Fruit fly (Drosophila melanogaster) whole organism, pupa: ENCODE measurements around the gene sphinx2.

Experiments
- CG10348 ChIP-seq: fragments of 200-800 bp; sonication (Bioruptor generic); IDR thresholded peaks from 2 replicates; pipeline ENCODE4 v1.3.6; 2022; ENCODE audit warnings: missing biosample characterization, missing genetic modification characterization
- CG12605 ChIP-seq: fragments of 200-800 bp; sonication (Bioruptor generic); IDR thresholded peaks from 2 replicates; pipeline ENCODE4 v1.3.6; 2022; ENCODE audit warnings: missing biosample characterization, missing genetic modification characterization
- CG13204 ChIP-seq: fragments of 200-800 bp; sonication (Bioruptor generic); optimal IDR thresholded peaks from 2 replicates; lab custom pipeline; 2018; ENCODE audit warnings: missing biosample characterization, mild to moderate bottlenecking, missing genetic modification characterization, moderate library complexity
- CG14655 ChIP-seq: fragments of 200-800 bp; sonication (Bioruptor generic); optimal IDR thresholded peaks from 3 replicates; lab custom pipeline; 2017; ENCODE audit warnings: mild to moderate bottlenecking, missing biosample characterization, missing genetic modification reagents, missing genetic modification characterization
- CG15710 ChIP-seq: fragments of 200-800 bp; sonication (Bioruptor generic); optimal IDR thresholded peaks from 2 replicates; lab custom pipeline; 2018; ENCODE audit warnings: missing biosample characterization, mild to moderate bottlenecking, missing genetic modification characterization, moderate library complexity
- CG17806 ChIP-seq: fragments of 200-800 bp; sonication (Bioruptor generic); optimal IDR thresholded peaks from 2 replicates; lab custom pipeline; 2018; ENCODE audit warnings: missing biosample characterization, mild to moderate bottlenecking, missing genetic modification characterization, moderate library complexity
- CG32121 ChIP-seq: fragments of 200-800 bp; sonication (Bioruptor generic); IDR thresholded peaks from 2 replicates; pipeline ENCODE4 v1.3.6; 2022; ENCODE audit warnings: missing biosample characterization, missing genetic modification characterization
- CG34367 ChIP-seq: fragments of 200-800 bp; sonication (Bioruptor generic); optimal IDR thresholded peaks from 2 replicates; lab custom pipeline; 2018; ENCODE audit warnings: missing biosample characterization, mild to moderate bottlenecking, missing genetic modification characterization
- CG4496 ChIP-seq: fragments of 200-800 bp; sonication (Bioruptor generic); IDR thresholded peaks from 3 replicates; pipeline ENCODE4 v1.3.6; 2022; ENCODE audit warnings: missing biosample characterization, missing genetic modification characterization
- CG8159 ChIP-seq: fragments of 200-800 bp; sonication (Bioruptor generic); optimal IDR thresholded peaks from 3 replicates; lab custom pipeline; 2018; ENCODE audit warnings: missing biosample characterization, mild to moderate bottlenecking, missing genetic modification characterization, moderate library complexity
- CG8301 ChIP-seq: fragments of 200-800 bp; sonication (Bioruptor generic); optimal IDR thresholded peaks from 2 replicates; lab custom pipeline; 2018; ENCODE audit warnings: missing biosample characterization, mild to moderate bottlenecking, missing genetic modification characterization
- CG9948 ChIP-seq: fragments of 200-800 bp; sonication (Bioruptor generic); optimal IDR thresholded peaks from 2 replicates; lab custom pipeline; 2018; ENCODE audit warnings: missing biosample characterization, mild to moderate bottlenecking, missing genetic modification characterization, moderate library complexity
- D1 ChIP-seq: fragments of 200-800 bp; sonication (Bioruptor generic); optimal IDR thresholded peaks from 2 replicates; lab custom pipeline; 2018; ENCODE audit warnings: missing biosample characterization, mild to moderate bottlenecking, missing genetic modification characterization, moderate library complexity
- EcR ChIP-seq: fragments of 200-800 bp; sonication (Bioruptor generic); optimal IDR thresholded peaks from 3 replicates; lab custom pipeline; 2019; ENCODE audit warnings: missing biosample characterization, missing genetic modification characterization, mild to moderate bottlenecking, moderate library complexity, missing genetic modification reagents
- Ets98B ChIP-seq: fragments of 200-800 bp; sonication (Bioruptor generic); IDR thresholded peaks from 2 replicates; pipeline ENCODE4 v1.3.6; 2022; ENCODE audit warnings: missing biosample characterization, missing genetic modification characterization
- Pif1A ChIP-seq: fragments of 200-800 bp; sonication (Bioruptor generic); optimal IDR thresholded peaks from 3 replicates; lab custom pipeline; 2016; ENCODE audit warnings: missing biosample characterization, missing genetic modification characterization
- Pif1B ChIP-seq: fragments of 200-800 bp; sonication (Bioruptor generic); optimal IDR thresholded peaks from 3 replicates; lab custom pipeline; 2016; ENCODE audit warnings: missing biosample characterization, missing genetic modification characterization
- Snoo ChIP-seq: fragments of 200-800 bp; sonication (Bioruptor generic); optimal IDR thresholded peaks from 3 replicates; lab custom pipeline; 2017; ENCODE audit warnings: missing biosample characterization, mild to moderate bottlenecking, missing genetic modification characterization, inconsistent platforms
- fd96Ca ChIP-seq: fragments of 200-800 bp; sonication (Bioruptor generic); IDR thresholded peaks from 3 replicates; pipeline ENCODE4 v1.3.6; 2022; ENCODE audit warnings: missing biosample characterization, missing genetic modification characterization
- gl ChIP-seq: fragments of 200-800 bp; sonication (Bioruptor generic); optimal IDR thresholded peaks from 2 replicates; lab custom pipeline; 2018; ENCODE audit warnings: missing biosample characterization, mild to moderate bottlenecking, missing genetic modification characterization
- rn ChIP-seq: fragments of 200-800 bp; sonication (Bioruptor generic); IDR thresholded peaks from 2 replicates; pipeline ENCODE4 v1.3.6; 2022; ENCODE audit warnings: missing biosample characterization, missing genetic modification characterization

Gene sphinx2

DNA sequence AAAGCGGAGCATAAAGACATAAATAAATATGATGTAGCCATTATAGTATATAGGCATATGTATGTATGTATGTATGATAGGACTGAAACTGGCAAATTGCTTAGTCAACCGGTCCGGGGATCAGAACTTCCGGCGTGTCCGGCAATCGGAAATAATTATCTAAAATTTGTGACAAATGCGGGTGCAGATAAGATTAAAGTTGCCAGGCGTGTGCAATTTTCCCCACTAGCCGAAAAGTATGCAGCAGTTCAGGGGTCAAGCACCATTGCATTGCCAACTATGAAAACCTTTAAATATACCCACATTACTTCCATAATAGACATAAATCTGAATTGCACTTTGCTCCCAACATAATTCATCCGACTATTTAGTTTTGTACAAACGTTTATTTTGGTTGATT lies 8.3 kb downstream of the sphinx2 start:
- TF ChIP-seq CG13204 (GFP tag; lab: Kevin White, UChicago): no peak
- TF ChIP-seq gl (tag; lab: Kevin White, UChicago): no peak
- no peak for TF ChIP-seq CG32121
- no peak for TF ChIP-seq CG10348
- TF ChIP-seq CG8301 (tag; lab: Kevin White, UChicago): no peak
- TF ChIP-seq CG4496 (GFP tag; lab: Robert Waterston, UW): no peak
- no peak for TF ChIP-seq CG9948
- no peak for TF ChIP-seq CG34367 (tag; lab: Kevin White, UChicago)
- no peak for TF ChIP-seq CG8159 (tag; lab: Kevin White, UChicago)
- no peak for TF ChIP-seq Ets98B
- no peak for TF ChIP-seq CG17806 (tag; lab: Kevin White, UChicago)
- TF ChIP-seq Pif1A (GFP tag; lab: Kevin White, UChicago): no peak
- no peak for TF ChIP-seq rn
- no peak for TF ChIP-seq Snoo (tag; lab: Kevin White, UChicago)
- TF ChIP-seq CG14655 (GFP tag; lab: Kevin White, UChicago): no peak
- no peak for TF ChIP-seq CG12605 (GFP tag; lab: Robert Waterston, UW)
- TF ChIP-seq CG15710: no peak
- TF ChIP-seq Pif1B (GFP tag; lab: Kevin White, UChicago): no peak
- no peak for TF ChIP-seq D1 (tag; lab: Kevin White, UChicago)
- no peak for TF ChIP-seq EcR (GFP tag; lab: Kevin White, UChicago)

dm6 chr3L:7423517-7423916 lies 17.0 kb downstream of the sphinx2 start, which contains the start of gene CG42458:
Gene CG42458, plus strand, starts transcription at chr3L:7423827.
- no peak for TF ChIP-seq CG10348
- 0 out of 2 replicates have a peak, but pooled peaks have one; percentile 37 for TF ChIP-seq Ets98B
- TF ChIP-seq Pif1A (GFP tag; lab: Kevin White, UChicago): no peak
- TF ChIP-seq fd96Ca: no peak
- TF ChIP-seq CG4496 (GFP tag; lab: Robert Waterston, UW): peak; percentile 64; the same call in 1 of the 3 replicates

DNA sequence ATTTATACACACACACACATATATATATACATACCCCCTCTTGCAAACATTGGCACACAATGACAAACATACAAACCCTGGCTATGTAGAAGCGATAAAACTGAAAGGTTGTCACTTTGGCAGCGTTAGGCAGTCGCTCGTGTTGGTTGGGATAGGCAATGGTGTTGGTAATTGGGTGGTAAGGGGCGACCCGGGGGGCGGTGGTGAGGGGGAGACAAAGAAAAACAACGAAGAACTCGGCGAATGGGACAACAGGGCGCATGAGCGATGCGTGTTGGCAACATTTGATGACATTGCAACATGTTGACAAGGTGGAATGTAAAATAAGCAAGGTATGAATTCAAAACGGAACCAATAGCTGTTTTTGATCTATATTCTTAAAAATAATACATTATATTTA lies 18.0 kb downstream of the sphinx2 start:
- TF ChIP-seq EcR (GFP tag; lab: Kevin White, UChicago) (no peak), fd96Ca (no peak), CG17806 (tag; lab: Kevin White, UChicago) (no peak), CG34367 (tag; lab: Kevin White, UChicago) (no peak), CG8301 (tag; lab: Kevin White, UChicago) (no peak), Ets98B (no peak), rn (no peak), CG4496 (GFP tag; lab: Robert Waterston, UW) (no peak), Pif1B (GFP tag; lab: Kevin White, UChicago) (no peak), gl (tag; lab: Kevin White, UChicago) (no peak), CG14655 (GFP tag; lab: Kevin White, UChicago) (no peak), CG12605 (GFP tag; lab: Robert Waterston, UW) (no peak), Snoo (tag; lab: Kevin White, UChicago) (no peak), Pif1A (GFP tag; lab: Kevin White, UChicago) (no peak), CG13204 (GFP tag; lab: Kevin White, UChicago) (no peak), CG8159 (tag; lab: Kevin White, UChicago) (no peak)

DNA sequence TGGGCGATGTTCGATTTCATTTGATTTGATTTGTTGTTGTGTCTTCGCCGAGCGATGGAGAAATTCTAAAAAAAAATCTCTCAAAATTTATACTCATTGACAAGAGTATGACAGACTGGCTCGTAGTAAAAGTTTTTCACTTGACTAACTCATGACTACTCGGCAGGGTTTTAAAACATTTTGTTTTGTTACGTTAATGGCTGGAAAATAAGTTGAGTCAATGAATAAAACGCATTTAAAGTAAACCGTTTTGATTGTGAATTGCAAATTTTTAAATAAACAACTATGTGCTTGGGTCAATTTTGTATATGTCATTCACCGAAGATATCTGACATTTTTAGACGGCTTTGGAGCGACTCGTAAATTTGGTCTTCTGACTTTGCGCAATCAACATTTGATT lies 36.5 kb downstream of the sphinx2 start, which contains the start of gene CG8560:
CG8560 (minus strand) TSS at position 101 of the 400 bp plus-strand sequence.
- TF ChIP-seq CG15710: no peak
- TF ChIP-seq, all 21 proteins: peak for 0

DNA sequence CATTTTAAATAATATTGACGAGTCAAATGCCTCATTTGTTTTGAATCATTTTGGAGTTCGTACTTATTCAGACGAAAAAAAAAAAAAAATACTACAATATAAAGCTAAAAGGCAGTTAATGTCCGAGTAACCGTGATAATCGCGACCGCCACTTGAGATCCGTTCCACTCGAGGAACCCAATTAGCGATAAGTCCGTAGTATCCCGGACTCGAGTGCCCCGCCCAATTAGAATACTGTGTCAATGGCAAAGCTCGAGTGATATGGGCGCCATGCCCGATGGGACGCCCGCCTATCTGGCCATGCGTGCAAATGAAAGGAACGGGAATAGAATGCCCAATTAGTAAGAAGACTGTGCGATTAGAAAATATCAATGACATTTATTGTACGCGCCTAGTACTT lies 38.6 kb downstream of the sphinx2 start:
- no peak for TF ChIP-seq D1 (tag; lab: Kevin White, UChicago)
- TF ChIP-seq gl (tag; lab: Kevin White, UChicago): no peak
- TF ChIP-seq CG32121: no peak
- TF ChIP-seq Pif1A (GFP tag; lab: Kevin White, UChicago): no peak
- TF ChIP-seq CG8301 (tag; lab: Kevin White, UChicago): no peak
- no peak for TF ChIP-seq CG4496 (GFP tag; lab: Robert Waterston, UW)
- no peak for TF ChIP-seq CG15710
- TF ChIP-seq, all 21 proteins: peak for 0

- no peak for TF ChIP-seq CG17806 (tag; lab: Kevin White, UChicago)
- no peak for TF ChIP-seq CG13204 (GFP tag; lab: Kevin White, UChicago)
- no peak for TF ChIP-seq D1 (tag; lab: Kevin White, UChicago)
- TF ChIP-seq CG9948: no peak
- TF ChIP-seq fd96Ca: no peak
Measured at dm6 chr3L:7399770-7400169, 40.8 kb downstream of the sphinx2 start, which contains the start of gene CG18417. Gene CG18417, plus strand, starts transcription at chr3L:7400070.

- TF ChIP-seq gl (tag; lab: Kevin White, UChicago) (no peak), CG34367 (tag; lab: Kevin White, UChicago) (no peak), D1 (tag; lab: Kevin White, UChicago) (no peak), CG9948 (no peak), Pif1A (GFP tag; lab: Kevin White, UChicago) (no peak), fd96Ca (no peak), CG8301 (tag; lab: Kevin White, UChicago) (no peak), CG8159 (tag; lab: Kevin White, UChicago) (no peak), CG4496 (GFP tag; lab: Robert Waterston, UW) (no peak), Ets98B (no peak), CG12605 (GFP tag; lab: Robert Waterston, UW) (no peak), CG10348 (no peak), CG13204 (GFP tag; lab: Kevin White, UChicago) (no peak)
Measured at dm6 chr3L:7397979-7398378, 42.6 kb downstream of the sphinx2 start, which contains the start of gene CG8562. Gene CG8562, plus strand, starts transcription at chr3L:7398285.
